Fruit fly (Drosophila melanogaster): Measurements from ENCODE around the gene shtd.

The shtd gene

dm6 chrX:15453121-15453520, 9.1 kb downstream of the shtd start, which contains the start of gene CG11655 (continued):
- TF ChIP-seq ranshi (GFP tag; IDR thresholded peaks at IDR 0.05) (0 out of 2 replicates have a peak, but pooled peaks have one; percentile 36), CG34422 (GFP tag; IDR thresholded peaks at IDR 0.05) (0 out of 3 replicates have a peak, but pooled peaks have one; percentile 21), zfh2 (GFP tag; optimal IDR thresholded peaks at IDR 0.05) (peak; percentile 5), CG12071 (GFP tag; optimal IDR thresholded peaks at IDR 0.05) (no peak), salm (tag; optimal IDR thresholded peaks at IDR 0.05) (no peak), CG6654 (GFP tag; optimal IDR thresholded peaks at IDR 0.05) (no peak), sens (GFP tag) (peak; percentile 84), fru (optimal IDR thresholded peaks at IDR 0.05) (no peak), ara (GFP tag; IDR thresholded peaks at IDR 0.05) (peak; percentile 47; the same call in 1 of the 2 replicates), CG18011 (GFP tag; optimal IDR thresholded peaks at IDR 0.05) (no peak), toy (GFP tag; IDR thresholded peaks at IDR 0.05) (no peak), CG17385 (GFP tag; optimal IDR thresholded peaks at IDR 0.05) (no peak), CG7271 (tag; optimal IDR thresholded peaks at IDR 0.05) (no peak), ap (GFP tag; IDR thresholded peaks at IDR 0.05) (0 out of 2 replicates have a peak, but pooled peaks have one; percentile 11), onecut (GFP tag; IDR thresholded peaks at IDR 0.05) (peak; percentile 30; the same call in 1 of the 2 replicates), TFAM (GFP tag; optimal IDR thresholded peaks at IDR 0.05) (no peak), CG13123 (GFP tag; optimal IDR thresholded peaks at IDR 0.05) (no peak), da (GFP tag; optimal IDR thresholded peaks at IDR 0.05) (no peak), D (optimal IDR thresholded peaks at IDR 0.05) (no peak), D (GFP tag; optimal IDR thresholded peaks at IDR 0.05) (no peak), Dfd (GFP tag; optimal IDR thresholded peaks at IDR 0.05) (no peak), Rfx (GFP tag; IDR thresholded peaks at IDR 0.05) (peak; percentile 45; the same call in 1 of the 2 replicates), gsb-n (tag; optimal IDR thresholded peaks at IDR 0.05) (no peak), Fer2 (tag; optimal IDR thresholded peaks at IDR 0.05) (no peak), jigr1 (GFP tag; IDR thresholded peaks at IDR 0.05) (no peak), stc (GFP tag; IDR thresholded peaks at IDR 0.05) (no peak), zen (tag; optimal IDR thresholded peaks at IDR 0.05) (peak; percentile 80), BEAF-32 (GFP tag; optimal IDR thresholded peaks at IDR 0.05) (no peak), lilli (GFP tag; optimal IDR thresholded peaks at IDR 0.05) (peak; percentile 33), pb (GFP tag; optimal IDR thresholded peaks at IDR 0.05) (no peak), CG12769 (tag; optimal IDR thresholded peaks at IDR 0.05) (no peak), Bteb2 (GFP tag; optimal IDR thresholded peaks at IDR 0.05) (no peak), CG1602 (GFP tag; optimal IDR thresholded peaks at IDR 0.05) (peak; percentile 24), CTCF (GFP tag; optimal IDR thresholded peaks at IDR 0.05) (no peak), twi (tag; optimal IDR thresholded peaks at IDR 0.05) (no peak), pzg (GFP tag; optimal IDR thresholded peaks at IDR 0.05) (no peak), CG16815 (GFP tag; optimal IDR thresholded peaks at IDR 0.05) (no peak), CG15269 (tag; optimal IDR thresholded peaks at IDR 0.05) (no peak), ind (GFP tag; optimal IDR thresholded peaks at IDR 0.05) (peak; percentile 41), slou (GFP tag; optimal IDR thresholded peaks at IDR 0.05) (no peak), chm (GFP tag; IDR thresholded peaks at IDR 0.05) (0 out of 2 replicates have a peak, but pooled peaks have one; percentile 43), seq (GFP tag; IDR thresholded peaks at IDR 0.05) (no peak), Sox100B (GFP tag; optimal IDR thresholded peaks at IDR 0.05) (no peak), CG10565 (GFP tag; optimal IDR thresholded peaks at IDR 0.05) (no peak), mld (GFP tag; IDR thresholded peaks at IDR 0.05; ENCODE audit: partially characterized antibody) (no peak), sim (GFP tag; IDR thresholded peaks at IDR 0.05) (peak; percentile 35; the same call in 1 of the 2 replicates), CG10543 (GFP tag; optimal IDR thresholded peaks at IDR 0.05) (no peak), CkIIα-i1 (GFP tag; IDR thresholded peaks at IDR 0.05) (no peak), Myb (GFP tag; optimal IDR thresholded peaks at IDR 0.05) (no peak), nau (GFP tag; optimal IDR thresholded peaks at IDR 0.05) (no peak), NFAT (GFP tag; IDR thresholded peaks at IDR 0.05) (0 out of 2 replicates have a peak, but pooled peaks have one; percentile 11), Hr78 (GFP tag; optimal IDR thresholded peaks at IDR 0.05) (no peak), zen2 (GFP tag; IDR thresholded peaks at IDR 0.05; ENCODE audit: partially characterized antibody) (no peak)

All from whole organism, embryonic.